Worm (Caenorhabditis elegans) whole organism, mixed stage, embryonic: ENCODE data around the gene F40G9.8.

ENCODE experiments used
- mep-1 ChIP-seq: fragments of 150-350 bp; optimal IDR thresholded peaks from 2 replicates; lab custom pipeline; 2017; ENCODE audit warnings: missing biosample characterization, missing genetic modification reagents, missing genetic modification characterization, inconsistent platforms
- mls-2 ChIP-seq: sonication (generic microtip); optimal IDR thresholded peaks from 2 replicates; lab custom pipeline; 2016; ENCODE audit warnings: mild to moderate bottlenecking, missing genetic modification characterization, moderate library complexity, missing compliant biosample characterization
- nhr-12 ChIP-seq: fragments of 150-350 bp; optimal IDR thresholded peaks from 2 replicates; lab custom pipeline; 2014; ENCODE audit warnings: missing biosample characterization, missing genetic modification characterization
- nhr-2 ChIP-seq: fragments of 150-350 bp; optimal IDR thresholded peaks from 2 replicates; lab custom pipeline; 2014; ENCODE audit warnings: missing biosample characterization, missing genetic modification characterization
- sptf-1 ChIP-seq: sonication (generic microtip); optimal IDR thresholded peaks from 2 replicates; lab custom pipeline; 2017; ENCODE audit warnings: mild to moderate bottlenecking, missing genetic modification characterization, moderate library complexity, missing compliant biosample characterization
- unc-62 ChIP-seq: fragments of 150-350 bp; optimal IDR thresholded peaks from 2 replicates; lab custom pipeline; 2014; ENCODE audit warnings: missing biosample characterization, missing genetic modification reagents, missing genetic modification characterization
- ztf-11 ChIP-seq: fragments of 150-350 bp; optimal IDR thresholded peaks from 2 replicates; lab custom pipeline; 2014; ENCODE audit warnings: missing biosample characterization, missing genetic modification characterization

ce11 chrIII:180963-181362 is 16.3 kb upstream of the F40G9.8 start, which contains the start of gene F40G9.5:
- TF ChIP-seq nhr-12 (no peak), sptf-1 (no peak), mls-2 (tag; lab: Kevin White, UChicago) (no peak), unc-62 (GFP tag; lab: Kevin White, UChicago) (no peak), ztf-11 (tag; lab: Kevin White, UChicago) (no peak), mep-1 (tag; lab: Kevin White, UChicago) (no peak), nhr-2 (no peak)
